Worm (Caenorhabditis elegans): Measurements from ENCODE around the gene F13C5.5.

Gene F13C5.5

ce11 chrX:573270-573669 is 35.0 kb downstream of the F13C5.5 start (continued):
- peak; percentile 74 for TF ChIP-seq sma-9 (GFP tag; optimal IDR thresholded peaks at IDR 0.05)
- TF ChIP-seq sma-9 (tag; optimal IDR thresholded peaks at IDR 0.05): no peak
- no peak for TF ChIP-seq ztf-1 (GFP tag; conservative IDR thresholded peaks at IDR 0.05)
- TF ChIP-seq nhr-21 (tag; optimal IDR thresholded peaks at IDR 0.05): no peak
- TF ChIP-seq C34F6.9 (tag; optimal IDR thresholded peaks at IDR 0.05): peak; percentile 84
- TF ChIP-seq peb-1 (tag; optimal IDR thresholded peaks at IDR 0.05): no peak
- TF ChIP-seq lin-13 (GFP tag; optimal IDR thresholded peaks at IDR 0.05): peak; percentile 15
- no peak for TF ChIP-seq alr-1 (tag; optimal IDR thresholded peaks at IDR 0.05)
- no peak for TF ChIP-seq unc-62 (GFP tag; optimal IDR thresholded peaks at IDR 0.05)

ce11 chrX:572601-573000 is 35.7 kb downstream of the F13C5.5 start, which contains the start of gene mrp-2:
mrp-2 (minus strand) TSS chrX:572701.
- TF ChIP-seq nhr-11 (tag; optimal IDR thresholded peaks at IDR 0.05) (no peak), nhr-77 (tag; optimal IDR thresholded peaks at IDR 0.05) (no peak), crh-2 (tag; optimal IDR thresholded peaks at IDR 0.05) (no peak), unc-39 (tag; optimal IDR thresholded peaks at IDR 0.05) (no peak), mab-5 (tag; optimal IDR thresholded peaks at IDR 0.05) (no peak), nhr-12 (tag; optimal IDR thresholded peaks at IDR 0.05) (no peak), fos-1 (tag; optimal IDR thresholded peaks at IDR 0.05) (no peak), lin-39 (tag; optimal IDR thresholded peaks at IDR 0.05) (no peak), nhr-129 (tag; optimal IDR thresholded peaks at IDR 0.05) (no peak)

ce11 chrX:571367-571766 is 36.9 kb downstream of the F13C5.5 start:
- TF ChIP-seq ama-1 (optimal IDR thresholded peaks at IDR 0.05) (no peak), C34F6.9 (tag; optimal IDR thresholded peaks at IDR 0.05) (no peak), sma-9 (GFP tag; optimal IDR thresholded peaks at IDR 0.05) (no peak), sma-9 (tag; optimal IDR thresholded peaks at IDR 0.05) (no peak), Y55F3AM.14 (GFP tag; optimal IDR thresholded peaks at IDR 0.05) (no peak), alr-1 (tag; optimal IDR thresholded peaks at IDR 0.05) (no peak), unc-39 (tag; optimal IDR thresholded peaks at IDR 0.05) (no peak), unc-62 (GFP tag; optimal IDR thresholded peaks at IDR 0.05) (no peak)

- TF ChIP-seq ceh-82 (tag; optimal IDR thresholded peaks at IDR 0.05) (no peak), nhr-25 (tag; optimal IDR thresholded peaks at IDR 0.05) (peak; percentile 42)
These were observed 50.4 kb downstream of the F13C5.5 start, which contains the start of gene nas-38 for ce11 chrX:557857-558256. nas-38 (plus strand) TSS chrX:558157.

- TF ChIP-seq blmp-1 (tag; optimal IDR thresholded peaks at IDR 0.05; ENCODE audit: insufficient read depth): no peak
These were observed 51.1 kb downstream of the F13C5.5 start, which contains the start of gene hlh-19 for ce11 chrX:557195-557594. hlh-19 (minus strand) TSS chrX:557295.

- TF ChIP-seq fos-1 (tag; optimal IDR thresholded peaks at IDR 0.05) (peak; percentile 64), sma-3 (GFP tag; optimal IDR thresholded peaks at IDR 0.05) (no peak), zag-1 (tag; optimal IDR thresholded peaks at IDR 0.05) (no peak), lin-39 (tag; optimal IDR thresholded peaks at IDR 0.05) (no peak)
These were observed 53.1 kb downstream of the F13C5.5 start for ce11 chrX:555043-555791.

Data from whole organism, L2 larva.